Worm (Caenorhabditis elegans): ENCODE data around the gene gcy-19.

ce11 chrII:3295193-3295592 lies 36.0 kb upstream of the gcy-19 start, which contains the start of gene btb-17:
- TF ChIP-seq ces-1 (GFP tag; optimal IDR thresholded peaks at IDR 0.05) = no peak
- TF ChIP-seq ztf-11 (tag; optimal IDR thresholded peaks at IDR 0.05) = no peak
- TF ChIP-seq drap-1 (GFP tag; optimal IDR thresholded peaks at IDR 0.05) = no peak
- TF ChIP-seq nhr-28 (tag; optimal IDR thresholded peaks at IDR 0.05) = no peak
- TF ChIP-seq sptf-1 (tag; optimal IDR thresholded peaks at IDR 0.05) = no peak
- no peak for TF ChIP-seq pha-4 (tag; optimal IDR thresholded peaks at IDR 0.05)
- no peak for TF ChIP-seq nhr-76 (tag; optimal IDR thresholded peaks at IDR 0.05)
- no peak for TF ChIP-seq lsy-2 (tag; optimal IDR thresholded peaks at IDR 0.05)
- TF ChIP-seq bed-3 (GFP tag; optimal IDR thresholded peaks at IDR 0.05) = no peak
- no peak for TF ChIP-seq mab-5 (tag; optimal IDR thresholded peaks at IDR 0.05)
- TF ChIP-seq blmp-1 (tag; optimal IDR thresholded peaks at IDR 0.05) = no peak
- no peak for TF ChIP-seq nhr-12 (tag; optimal IDR thresholded peaks at IDR 0.05)
- no peak for TF ChIP-seq sem-2 (GFP tag; optimal IDR thresholded peaks at IDR 0.05)

Measured in whole organism, mixed stage, embryonic.